Worm (Caenorhabditis elegans): ENCODE results near the gene unc-41.

The unc-41 gene

DNA sequence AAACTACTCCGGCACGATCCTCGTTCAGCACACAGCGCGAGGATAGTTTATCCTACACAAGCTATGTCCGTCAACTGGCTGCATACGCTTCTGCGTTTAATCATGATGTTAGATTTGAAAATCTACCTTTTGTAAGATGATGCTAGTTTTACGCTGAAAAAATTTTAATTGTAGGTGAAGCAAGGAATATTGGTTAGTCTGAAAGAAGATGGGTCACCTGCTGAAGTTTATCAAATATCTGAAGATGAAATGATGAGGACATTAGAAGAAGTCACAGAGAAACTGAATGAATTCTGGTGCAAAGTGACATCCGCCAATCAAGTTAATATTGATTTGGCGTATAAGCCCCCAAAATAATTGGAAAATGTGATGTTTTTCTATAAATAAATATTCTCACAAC is 7.5 kb upstream of the unc-41 start:
- TF ChIP-seq cebp-1 (GFP tag; IDR thresholded peaks at IDR 0.05) (no peak), cebp-1 (tag; optimal IDR thresholded peaks at IDR 0.05) (peak; percentile 7), ekl-4 (GFP tag; IDR thresholded peaks at IDR 0.05) (0 out of 2 replicates have a peak, but pooled peaks have one; percentile 8), nfyb-1 (GFP tag; IDR thresholded peaks at IDR 0.05) (peak; percentile 46; the same call in 1 of the 2 replicates), ztf-25 (GFP tag; IDR thresholded peaks at IDR 0.05) (no peak), madf-8 (GFP tag; conservative IDR thresholded peaks at IDR 0.05) (no peak), lsl-1 (GFP tag; optimal IDR thresholded peaks at IDR 0.05) (no peak), B0035.1 (tag; optimal IDR thresholded peaks at IDR 0.05) (no peak), lin-26 (GFP tag; IDR thresholded peaks at IDR 0.05) (no peak), ceh-91 (GFP tag; IDR thresholded peaks at IDR 0.05) (no peak), egrh-3 (GFP tag; IDR thresholded peaks at IDR 0.05) (no peak), atf-7 (tag; optimal IDR thresholded peaks at IDR 0.05) (no peak), tlf-1 (GFP tag; optimal IDR thresholded peaks at IDR 0.05) (no peak), attf-5 (GFP tag; optimal IDR thresholded peaks at IDR 0.05) (no peak), Y79H2A.3 (GFP tag; conservative IDR thresholded peaks at IDR 0.05) (0 out of 2 replicates have a peak, but pooled peaks have one; percentile 25), Y56A3A.18 (GFP tag; IDR thresholded peaks at IDR 0.05) (peak; percentile 41; the same call in 1 of the 2 replicates), F57C9.4 (tag; optimal IDR thresholded peaks at IDR 0.05) (no peak), mcd-1 (GFP tag; IDR thresholded peaks at IDR 0.05) (no peak), rcor-1 (GFP tag; IDR thresholded peaks at IDR 0.05) (0 out of 2 replicates have a peak, but pooled peaks have one; percentile 11), B0336.3 (GFP tag; IDR thresholded peaks at IDR 0.05) (0 out of 2 replicates have a peak, but pooled peaks have one; percentile 19), tbp1 (GFP tag; optimal IDR thresholded peaks at IDR 0.05) (no peak), Y95B8A.8 (GFP tag; IDR thresholded peaks at IDR 0.05) (no peak), T07F8.4 (tag; optimal IDR thresholded peaks at IDR 0.05) (no peak), bed-1 (GFP tag; IDR thresholded peaks at IDR 0.05) (no peak), ztf-6 (GFP tag; IDR thresholded peaks at IDR 0.05) (no peak), F23B12.7 (tag; optimal IDR thresholded peaks at IDR 0.05; ENCODE audit: insufficient read depth) (no peak), hsf-1 (GFP tag; IDR thresholded peaks at IDR 0.05) (peak; percentile 41; the same call in 1 of the 2 replicates), bed-2 (GFP tag; IDR thresholded peaks at IDR 0.05) (no peak), ceh-27 (GFP tag; optimal IDR thresholded peaks at IDR 0.05) (no peak), madf-10 (tag; optimal IDR thresholded peaks at IDR 0.05) (no peak), K11D2.4 (GFP tag; IDR thresholded peaks at IDR 0.05) (no peak), akir-1 (GFP tag; optimal IDR thresholded peaks at IDR 0.05) (no peak)

DNA sequence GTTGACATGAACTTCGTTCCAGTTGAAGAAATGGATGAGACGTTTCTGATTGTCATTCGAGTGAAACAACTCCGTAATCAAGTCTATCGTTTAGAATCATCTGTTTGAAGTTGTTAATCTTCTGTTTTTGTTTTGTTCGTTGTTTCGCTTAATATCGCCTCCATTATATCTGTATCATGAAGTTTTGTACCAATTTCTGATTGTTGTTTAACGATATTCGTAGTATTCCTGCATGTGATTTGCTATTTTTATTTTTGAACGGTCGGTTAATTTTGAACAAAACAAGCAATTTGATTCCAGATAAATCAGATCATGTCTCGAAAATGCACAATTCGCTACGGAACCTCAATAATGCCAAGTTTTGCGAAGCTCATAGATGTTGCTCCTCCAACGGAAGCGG is 6.5 kb upstream of the unc-41 start, which contains the start of gene C27H6.9:
TSS of gene C27H6.9 (plus strand) at position 301 of the 400 bp plus-strand sequence.
- TF ChIP-seq nhr-179 (tag; optimal IDR thresholded peaks at IDR 0.05) (no peak), ceh-58 (GFP tag; IDR thresholded peaks at IDR 0.05) (no peak), hmg-20 (GFP tag; IDR thresholded peaks at IDR 0.05) (no peak), hsf-1 (GFP tag; IDR thresholded peaks at IDR 0.05) (peak; percentile 27; the same call in 1 of the 2 replicates), F10E7.11 (tag; optimal IDR thresholded peaks at IDR 0.05) (no peak), bed-2 (GFP tag; IDR thresholded peaks at IDR 0.05) (no peak), madf-6 (GFP tag; IDR thresholded peaks at IDR 0.05) (peak; percentile 14; the same call in 1 of the 2 replicates)

Data from whole organism, young adult.